Worm (Caenorhabditis elegans) whole organism, L4 larva: ENCODE measurements around the gene vps-54.
A peak's percentile ranks its signal among the peaks of the same experiment; 100 is the strongest.

Source experiments
- dve-1 ChIP-seq: sonication (generic microtip); optimal IDR thresholded peaks from 2 replicates; lab custom pipeline; 2017; ENCODE audit warnings: antibody characterized with exemption, mild to moderate bottlenecking, missing genetic modification characterization, missing compliant biosample characterization; ENCODE audit not compliant: insufficient read depth
- egl-27 ChIP-seq: sonication (generic microtip); optimal IDR thresholded peaks from 3 replicates; lab custom pipeline; 2017; ENCODE audit warnings: missing biosample characterization, missing genetic modification reagents, missing genetic modification characterization
- mep-1 ChIP-seq: fragments of 150-350 bp; sonication (generic microtip); optimal IDR thresholded peaks from 3 replicates; lab custom pipeline; 2014; ENCODE audit warnings: missing biosample characterization, missing genetic modification characterization
- snpc-4 ChIP-seq: fragments of 150-350 bp; optimal IDR thresholded peaks from 2 replicates; lab custom pipeline; 2014; ENCODE audit warnings: missing biosample characterization, missing genetic modification characterization
- unc-130 ChIP-seq: sonication (generic microtip); optimal IDR thresholded peaks from 2 replicates; lab custom pipeline; 2016; ENCODE audit warnings: missing genetic modification reagents, missing genetic modification characterization, missing compliant biosample characterization

DNA sequence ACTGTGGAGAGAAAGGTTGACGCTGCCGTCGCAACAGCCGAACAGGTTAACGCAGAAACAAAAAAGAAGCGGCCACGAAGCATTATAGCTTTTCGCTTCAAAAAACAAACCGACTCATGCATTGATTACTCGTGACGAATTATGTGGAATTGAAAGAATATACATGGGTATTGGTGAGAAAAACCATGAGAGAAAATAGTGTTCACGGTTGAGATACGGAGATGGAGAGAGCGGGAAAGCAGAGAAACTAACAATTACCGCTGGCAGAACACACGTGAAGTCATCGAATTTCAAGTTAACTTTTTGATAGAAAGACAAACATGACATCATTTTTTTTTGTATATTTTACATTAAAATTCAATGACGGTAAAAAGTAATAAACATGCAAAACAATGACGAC lies 40.9 kb downstream of the vps-54 start:
- no peak for TF ChIP-seq egl-27 (tag; lab: Kevin White, UChicago)
- no peak for TF ChIP-seq unc-130 (GFP tag; lab: Kevin White, UChicago)
- TF ChIP-seq mep-1 (tag; lab: Kevin White, UChicago) = no peak
- TF ChIP-seq dve-1 (tag; lab: Kevin White, UChicago) = peak; percentile 61
- no peak for TF ChIP-seq snpc-4
